Fruit fly (Drosophila melanogaster) S2 (cell line): ENCODE results near the gene CG43137.

Source experiments
- CG8478 ChIP-seq: fragments of >200 bp; optimal IDR thresholded peaks from 2 replicates; lab custom pipeline; 2018
- CTCF ChIP-seq, 2 experiments: fragments of >200 bp; optimal IDR thresholded peaks; 2 replicates each; lab custom pipeline; 2018

DNA sequence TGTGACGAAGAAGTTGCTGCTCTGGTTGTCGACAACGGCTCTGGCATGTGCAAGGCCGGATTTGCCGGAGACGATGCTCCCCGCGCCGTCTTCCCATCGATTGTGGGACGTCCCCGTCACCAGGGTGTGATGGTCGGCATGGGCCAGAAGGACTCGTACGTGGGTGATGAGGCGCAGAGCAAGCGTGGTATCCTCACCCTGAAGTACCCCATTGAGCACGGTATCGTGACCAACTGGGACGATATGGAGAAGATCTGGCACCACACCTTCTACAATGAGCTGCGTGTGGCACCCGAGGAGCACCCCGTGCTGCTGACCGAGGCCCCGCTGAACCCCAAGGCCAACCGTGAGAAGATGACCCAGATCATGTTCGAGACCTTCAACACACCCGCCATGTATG is 37.8 kb upstream of the CG43137 start:
- TF ChIP-seq CTCF (optimal IDR thresholded peaks at IDR 0.05; lab: Kevin White, UChicago), result no peak
- TF ChIP-seq CG8478, result no peak
